Worm (Caenorhabditis elegans): ENCODE results near the gene cka-2.

DNA sequence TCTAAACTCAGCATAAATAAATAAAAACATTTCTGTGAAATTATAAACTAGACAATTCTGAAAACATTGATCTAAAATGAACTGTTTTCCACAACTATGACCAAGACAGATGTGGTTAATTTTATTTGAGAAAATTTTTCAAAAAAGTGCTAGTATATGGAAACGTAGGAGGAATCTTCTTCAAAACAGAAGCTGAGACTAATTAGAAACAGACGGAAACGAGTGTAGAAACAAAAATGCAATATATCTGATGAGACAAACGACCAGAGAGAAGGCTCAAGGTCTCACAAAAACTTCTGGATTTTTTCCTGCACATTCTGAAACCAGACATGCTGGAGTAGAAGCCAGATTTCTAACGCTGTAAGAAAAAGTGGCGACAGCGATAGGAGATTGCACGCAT is 10.0 kb downstream of the cka-2 start:
- TF ChIP-seq ztf-23 (GFP tag; IDR thresholded peaks at IDR 0.05) (no peak), flt-1 (GFP tag; IDR thresholded peaks at IDR 0.05) (no peak), T22C8.4 (GFP tag; IDR thresholded peaks at IDR 0.05) (no peak)
